Worm (Caenorhabditis elegans): ENCODE results near the gene F54D5.24.

F54D5.24 gene

ce11 chrII:11555634-11556033 lies at the start of gene F54D5.24:
TSS of gene F54D5.24 (plus strand) at chrII:11555949.
- TF ChIP-seq ama-1 (optimal IDR thresholded peaks at IDR 0.05) (no peak), ama-1 (GFP tag; optimal IDR thresholded peaks at IDR 0.05) (no peak), lin-35 (GFP tag; optimal IDR thresholded peaks at IDR 0.05) (no peak), somi-1 (GFP tag; optimal IDR thresholded peaks at IDR 0.05) (no peak), zim-3 (tag; optimal IDR thresholded peaks at IDR 0.05) (no peak), ztf-26 (tag; optimal IDR thresholded peaks at IDR 0.05) (no peak), bed-1 (GFP tag; IDR thresholded peaks at IDR 0.05) (no peak), hlh-26 (GFP tag; conservative IDR thresholded peaks at IDR 0.05) (no peak), F55B11.4 (tag; optimal IDR thresholded peaks at IDR 0.05; ENCODE audit: borderline replicate concordance, insufficient read depth) (no peak), nhr-90 (tag; optimal IDR thresholded peaks at IDR 0.05) (no peak), rec-8 (tag; optimal IDR thresholded peaks at IDR 0.05) (no peak), hlh-12 (tag; optimal IDR thresholded peaks at IDR 0.05) (no peak), madf-6 (GFP tag; IDR thresholded peaks at IDR 0.05) (no peak), ceh-79 (tag; optimal IDR thresholded peaks at IDR 0.05) (no peak)

- no peak for TF ChIP-seq mes-4 (tag; optimal IDR thresholded peaks at IDR 0.05)
- TF ChIP-seq zfh-2 (GFP tag; conservative IDR thresholded peaks at IDR 0.05), result no peak
- no peak for TF ChIP-seq F49E8.2 (tag; optimal IDR thresholded peaks at IDR 0.05; ENCODE audit: insufficient read depth)
- TF ChIP-seq xnd-1 (tag; optimal IDR thresholded peaks at IDR 0.05), result no peak
- TF ChIP-seq snpc-1.1 (tag; optimal IDR thresholded peaks at IDR 0.05; ENCODE audit: insufficient read depth), result no peak
- no peak for TF ChIP-seq fkh-3 (tag; optimal IDR thresholded peaks at IDR 0.05)
- no peak for TF ChIP-seq mxl-1 (tag; optimal IDR thresholded peaks at IDR 0.05)
Measured at ce11 chrII:11510373-11510772, 45.4 kb upstream of the F54D5.24 start, which contains the start of gene npr-41. TSS of gene npr-41 (plus strand) at chrII:11510673.

ce11 chrII:11512921-11513320 lies 42.8 kb upstream of the F54D5.24 start:
- no peak for TF ChIP-seq unc-130 (GFP tag; optimal IDR thresholded peaks at IDR 0.05)
- no peak for TF ChIP-seq mxl-1 (tag; optimal IDR thresholded peaks at IDR 0.05)
- no peak for TF ChIP-seq F33H1.4 (GFP tag; IDR thresholded peaks at IDR 0.05)
- no peak for TF ChIP-seq egl-44 (GFP tag; IDR thresholded peaks at IDR 0.05)
- no peak for TF ChIP-seq ztf-6 (GFP tag; IDR thresholded peaks at IDR 0.05)
- no peak for TF ChIP-seq egl-18 (GFP tag; IDR thresholded peaks at IDR 0.05)
- no peak for TF ChIP-seq Y95B8A.8 (GFP tag; IDR thresholded peaks at IDR 0.05)
- no peak for TF ChIP-seq tlf-1 (GFP tag; optimal IDR thresholded peaks at IDR 0.05)

- TF ChIP-seq ccch-3 (GFP tag; optimal IDR thresholded peaks at IDR 0.05) (no peak), F55B11.4 (tag; optimal IDR thresholded peaks at IDR 0.05; ENCODE audit: borderline replicate concordance, insufficient read depth) (no peak), cebp-1 (GFP tag; IDR thresholded peaks at IDR 0.05) (no peak), cebp-1 (tag; optimal IDR thresholded peaks at IDR 0.05) (no peak), snpc-1.3 (tag; optimal IDR thresholded peaks at IDR 0.05; ENCODE audit: insufficient read depth) (no peak), rec-8 (tag; optimal IDR thresholded peaks at IDR 0.05) (no peak), rcor-1 (GFP tag; IDR thresholded peaks at IDR 0.05) (no peak), ama-1 (optimal IDR thresholded peaks at IDR 0.05) (no peak), ama-1 (GFP tag; optimal IDR thresholded peaks at IDR 0.05) (no peak), ztf-6 (GFP tag; IDR thresholded peaks at IDR 0.05) (no peak), snpc-1.1 (tag; optimal IDR thresholded peaks at IDR 0.05; ENCODE audit: insufficient read depth) (no peak), F57C9.4 (tag; optimal IDR thresholded peaks at IDR 0.05) (no peak), dox-1 (GFP tag; IDR thresholded peaks at IDR 0.05) (no peak), Y79H2A.3 (GFP tag; conservative IDR thresholded peaks at IDR 0.05) (no peak), hrde-1 (tag; optimal IDR thresholded peaks at IDR 0.05; ENCODE audit: borderline replicate concordance) (no peak), attf-3 (GFP tag; conservative IDR thresholded peaks at IDR 0.05) (no peak), ceh-91 (GFP tag; IDR thresholded peaks at IDR 0.05) (no peak)
Measured at ce11 chrII:11514775-11515174, 41.0 kb upstream of the F54D5.24 start, which contains the start of gene srh-44. TSS of gene srh-44 (plus strand) at chrII:11515075.
